Worm (Caenorhabditis elegans): ENCODE results near the gene F07C6.6.

DNA sequence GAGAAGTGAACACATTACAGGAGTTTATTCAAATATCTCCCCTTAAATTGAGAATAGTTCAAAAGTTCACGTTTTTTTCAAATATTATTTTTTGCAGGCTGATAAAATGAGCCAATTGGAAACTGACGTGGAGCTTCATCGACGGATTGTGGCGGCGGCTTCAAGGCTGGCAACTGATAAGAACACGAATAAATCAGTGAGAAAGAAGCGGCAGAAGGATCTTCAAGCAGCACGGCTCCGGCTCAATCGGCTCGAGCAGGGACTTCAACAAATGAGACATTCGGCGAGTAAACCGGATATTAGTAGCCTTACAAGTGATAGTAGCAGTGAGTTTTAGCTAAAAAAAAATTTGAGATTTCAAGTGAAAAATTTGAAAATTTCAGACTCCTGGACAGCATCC is 32.7 kb downstream of the F07C6.6 start, which contains the start of gene M02B1.4:
- TF ChIP-seq C16A3.4 (tag; optimal IDR thresholded peaks at IDR 0.05) (no peak), ama-1 (optimal IDR thresholded peaks at IDR 0.05) (no peak), ceh-82 (tag; optimal IDR thresholded peaks at IDR 0.05) (no peak), nhr-11 (tag; optimal IDR thresholded peaks at IDR 0.05) (no peak), sup-37 (GFP tag; optimal IDR thresholded peaks at IDR 0.05) (no peak), fkh-10 (GFP tag; optimal IDR thresholded peaks at IDR 0.05) (no peak), mep-1 (tag; optimal IDR thresholded peaks at IDR 0.05) (no peak), ztf-4 (tag; optimal IDR thresholded peaks at IDR 0.05) (no peak), elt-2 (tag; optimal IDR thresholded peaks at IDR 0.05) (no peak), unc-62 (GFP tag; optimal IDR thresholded peaks at IDR 0.05) (no peak)
